Fruit fly (Drosophila melanogaster): ENCODE results near the gene to.

Gene to

DNA sequence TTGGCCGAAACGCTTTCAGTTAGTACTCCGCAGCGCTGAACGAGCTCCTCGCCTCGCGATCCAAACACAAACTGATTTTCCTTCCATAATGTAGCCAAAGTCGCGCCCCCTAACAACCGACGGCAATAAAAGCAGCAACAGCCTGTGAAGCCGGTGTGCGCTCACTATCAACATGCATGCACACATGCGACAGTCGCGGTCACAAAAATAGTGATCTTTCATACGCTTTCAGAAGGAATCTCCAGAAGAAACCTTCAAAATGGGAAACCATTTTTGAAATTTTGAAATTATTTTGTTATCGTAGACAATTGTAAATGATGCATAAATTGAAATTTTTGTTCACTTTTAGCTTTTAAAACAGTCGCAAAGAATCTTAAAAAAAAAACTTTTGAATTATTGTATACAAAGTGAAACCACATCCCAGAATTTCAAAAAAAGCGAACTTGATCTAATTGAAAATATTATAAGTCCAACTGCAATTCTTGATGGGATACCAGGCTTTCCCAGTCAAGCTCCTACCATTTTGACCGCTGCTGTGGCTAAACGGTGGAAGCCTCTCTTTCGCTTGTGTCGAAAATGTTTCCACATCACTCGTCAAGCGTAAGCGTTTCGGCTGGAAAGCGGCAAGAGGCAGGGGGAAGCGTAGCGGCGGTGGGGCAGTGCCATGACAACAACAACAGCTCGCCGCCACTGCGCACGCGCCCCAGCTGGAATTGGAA, 7.5 kb upstream of the to start, which contains the start of gene Cad96Cb (continued):
- TF ChIP-seq corto (GFP tag; optimal IDR thresholded peaks at IDR 0.05) (peak; percentile 31), nau (GFP tag; optimal IDR thresholded peaks at IDR 0.05) (no peak), Max (GFP tag; optimal IDR thresholded peaks at IDR 0.05) (peak; percentile 78), HmgD (GFP tag; optimal IDR thresholded peaks at IDR 0.05) (peak; percentile 28), NFAT (GFP tag; IDR thresholded peaks at IDR 0.05) (no peak), gce (GFP tag; IDR thresholded peaks at IDR 0.05) (0 out of 3 replicates have a peak, but pooled peaks have one; percentile 35), bigmax (GFP tag; optimal IDR thresholded peaks at IDR 0.05) (no peak), CG17186 (GFP tag; optimal IDR thresholded peaks at IDR 0.05) (peak; percentile 56), Pdp1 (GFP tag; optimal IDR thresholded peaks at IDR 0.05) (peak; percentile 71 to 81), CG13287 (GFP tag; IDR thresholded peaks at IDR 0.05; ENCODE audit: partially characterized antibody) (no peak), fd3F (GFP tag; optimal IDR thresholded peaks at IDR 0.05) (peak; percentile 24), CG1024 (GFP tag; IDR thresholded peaks at IDR 0.05) (0 out of 2 replicates have a peak, but pooled peaks have one; percentile 12), MBD-R2 (GFP tag; IDR thresholded peaks at IDR 0.05) (no peak), pros (GFP tag; optimal IDR thresholded peaks at IDR 0.05) (no peak), bsh (GFP tag; optimal IDR thresholded peaks at IDR 0.05) (peak; percentile 84 to 91), ham (GFP tag; IDR thresholded peaks at IDR 0.05) (no peak), wdn (GFP tag; IDR thresholded peaks at IDR 0.05) (no peak), gem (tag; optimal IDR thresholded peaks at IDR 0.05) (peak; percentile 90), kay (GFP tag; optimal IDR thresholded peaks at IDR 0.05) (peak; percentile 56), HHEX (GFP tag; optimal IDR thresholded peaks at IDR 0.05) (peak; percentile 74), maf-S (GFP tag; optimal IDR thresholded peaks at IDR 0.05) (peak; percentile 50), Bdp1 (GFP tag; optimal IDR thresholded peaks at IDR 0.05) (peak; percentile 58), CG8089 (GFP tag; optimal IDR thresholded peaks at IDR 0.05) (peak; percentile 70), zfh1 (GFP tag; IDR thresholded peaks at IDR 0.05) (peak; percentile 44; the same call in 1 of the 3 replicates), hbn (GFP tag; IDR thresholded peaks at IDR 0.05; ENCODE audit: partially characterized antibody) (no peak), jigr1 (GFP tag; IDR thresholded peaks at IDR 0.05) (0 out of 3 replicates have a peak, but pooled peaks have one; percentile 15), pho (GFP tag; optimal IDR thresholded peaks at IDR 0.05) (peak; percentile 63), E2f1 (GFP tag; IDR thresholded peaks at IDR 0.05) (peak; percentile 48; the same call in 1 of the 2 replicates), Fer2 (tag; optimal IDR thresholded peaks at IDR 0.05) (peak; percentile 25), zf30C (GFP tag; optimal IDR thresholded peaks at IDR 0.05) (no peak)

- TF ChIP-seq bbx (GFP tag; IDR thresholded peaks at IDR 0.05; ENCODE audit: partially characterized antibody) (peak; percentile 27; the same call in 1 of the 2 replicates), CG18599 (GFP tag; optimal IDR thresholded peaks at IDR 0.05) (no peak), gfzf (GFP tag; optimal IDR thresholded peaks at IDR 0.05) (peak; percentile 76), pzg (GFP tag; optimal IDR thresholded peaks at IDR 0.05) (peak; percentile 66), Dp (GFP tag; optimal IDR thresholded peaks at IDR 0.05) (peak; percentile 84), CG33213 (GFP tag; optimal IDR thresholded peaks at IDR 0.05) (no peak), Med (GFP tag) (peak; percentile 27), CG7987 (GFP tag; optimal IDR thresholded peaks at IDR 0.05) (no peak), amos (GFP tag; IDR thresholded peaks at IDR 0.05; ENCODE audit: partially characterized antibody) (peak; percentile 33; the same call in 1 of the 2 replicates), bcd (GFP tag; optimal IDR thresholded peaks at IDR 0.05) (no peak), CG15514 (GFP tag; optimal IDR thresholded peaks at IDR 0.05) (peak; percentile 99), Ets97D (GFP tag; optimal IDR thresholded peaks at IDR 0.05) (peak; percentile 18), CG14710 (tag; optimal IDR thresholded peaks at IDR 0.05) (peak; percentile 22), CG2116 (GFP tag; optimal IDR thresholded peaks at IDR 0.05) (peak; percentile 26), CG30403 (GFP tag; optimal IDR thresholded peaks at IDR 0.05) (no peak), Kr (GFP tag; optimal IDR thresholded peaks at IDR 0.05) (no peak), MESR4 (GFP tag; optimal IDR thresholded peaks at IDR 0.05) (peak; percentile 50), toy (GFP tag; IDR thresholded peaks at IDR 0.05) (no peak), CG18619 (GFP tag; optimal IDR thresholded peaks at IDR 0.05) (no peak)
Observed at dm6 chr3R:25235362-25235761, 4.6 kb upstream of the to start, which contains the start of gene Sil1. TSS of gene Sil1 (minus strand) at chr3R:25235529.

All from whole organism, embryonic.